Fruit fly (Drosophila melanogaster) whole organism, embryonic: ENCODE measurements around the gene Exn.
A peak's percentile ranks its signal among the peaks of the same experiment; 100 is the strongest.

Experiments used
- Blimp-1 ChIP-seq: fragments of 200-800 bp; sonication (Bioruptor generic); optimal IDR thresholded peaks from 3 replicates; lab custom pipeline; 2018; ENCODE audit warnings: missing biosample characterization, missing genetic modification characterization, mild to moderate bottlenecking, moderate library complexity, missing genetic modification reagents
- CG31224 ChIP-seq: fragments of 200-800 bp; sonication (Bioruptor generic); IDR thresholded peaks from 2 replicates; pipeline ENCODE4 v1.3.6; 2022; ENCODE audit warnings: missing biosample characterization, missing genetic modification characterization
- CG7271 ChIP-seq: fragments of 200-800 bp; sonication (Bioruptor generic); optimal IDR thresholded peaks from 2 replicates; lab custom pipeline; 2018; ENCODE audit warnings: missing biosample characterization, mild to moderate bottlenecking, missing genetic modification characterization, moderate library complexity
- Lhr ChIP-seq: fragments of 200-800 bp; sonication (Bioruptor generic); optimal IDR thresholded peaks from 3 replicates; lab custom pipeline; 2017; ENCODE audit warnings: mild to moderate bottlenecking, missing biosample characterization, missing genetic modification reagents, missing genetic modification characterization
- corto ChIP-seq: fragments of 200-800 bp; sonication (Bioruptor generic); optimal IDR thresholded peaks from 2 replicates; lab custom pipeline; 2016; ENCODE audit warnings: missing biosample characterization, mild to moderate bottlenecking, missing genetic modification characterization, moderate library complexity
- ftz-f1 ChIP-seq: fragments of 200-800 bp; sonication (Bioruptor generic); optimal IDR thresholded peaks from 2 replicates; lab custom pipeline; 2016; ENCODE audit warnings: missing biosample characterization, missing genetic modification characterization
- klu ChIP-seq: fragments of 200-800 bp; sonication (Bioruptor generic); IDR thresholded peaks from 2 replicates; pipeline ENCODE4 v1.3.6; 2022; ENCODE audit warnings: missing biosample characterization, missing genetic modification characterization
- sens ChIP-seq: fragments of 200-800 bp; sonication (Bioruptor generic); peaks from one replicate; lab custom pipeline; 2016; ENCODE audit warnings: missing biosample characterization, missing genetic modification characterization

dm6 chr3L:17004765-17005414, 35.1 kb downstream of the Exn start:
- TF ChIP-seq ftz-f1 (no peak), corto (GFP tag; lab: Kevin White, UChicago) (no peak), CG7271 (tag; lab: Kevin White, UChicago) (no peak), Blimp-1 (no peak), sens (peak; percentile 67), CG31224 (GFP tag; lab: Robert Waterston, UW) (no peak), Lhr (GFP tag; lab: Kevin White, UChicago) (no peak), klu (GFP tag; lab: Robert Waterston, UW) (0 out of 2 replicates have a peak, but pooled peaks have one; percentile 6)
